Worm (Caenorhabditis elegans) whole organism, early embryonic: Measurements from ENCODE around the gene prmt-1.

Source experiments
- B0310.2 ChIP-seq: sonication (generic microtip); optimal IDR thresholded peaks from 2 replicates; lab custom pipeline; 2016; ENCODE audit warnings: mild to moderate bottlenecking, missing genetic modification characterization, missing compliant biosample characterization
- F13C5.2 ChIP-seq: sonication (generic microtip); optimal IDR thresholded peaks from 2 replicates; lab custom pipeline; 2017; ENCODE audit warnings: mild to moderate bottlenecking, missing genetic modification characterization, inconsistent platforms, missing compliant biosample characterization
- aly-1 ChIP-seq: sonication (generic microtip); optimal IDR thresholded peaks from 2 replicates; lab custom pipeline; 2016; ENCODE audit warnings: missing genetic modification characterization, missing compliant biosample characterization
- ama-1 ChIP-seq: fragments of 150-350 bp; optimal IDR thresholded peaks from 2 replicates; lab custom pipeline; 2014
- ceh-13 ChIP-seq: fragments of 200-800 bp; sonication (Bioruptor generic); optimal IDR thresholded peaks from 2 replicates; lab custom pipeline; 2018; ENCODE audit warnings: mild to moderate bottlenecking, missing genetic modification characterization, missing compliant biosample characterization
- ceh-36 ChIP-seq: sonication (generic microtip); optimal IDR thresholded peaks from 2 replicates; lab custom pipeline; 2016; ENCODE audit warnings: missing genetic modification characterization, inconsistent platforms, missing compliant biosample characterization
- ets-7 ChIP-seq: sonication (generic microtip); optimal IDR thresholded peaks from 2 replicates; lab custom pipeline; 2016; ENCODE audit warnings: missing genotype, missing genetic modification characterization, missing compliant biosample characterization
- flt-1 ChIP-seq: fragments of 200-800 bp; sonication (Bioruptor generic); IDR thresholded peaks from 2 replicates; pipeline ENCODE4 v1.3.6; 2022; ENCODE audit warnings: missing genetic modification characterization, missing compliant biosample characterization
- hmbx-1 ChIP-seq: sonication (generic microtip); optimal IDR thresholded peaks from 2 replicates; lab custom pipeline; 2016; ENCODE audit warnings: mild to moderate bottlenecking, missing genetic modification characterization, missing compliant biosample characterization
- hmg-4 ChIP-seq: fragments of 200-800 bp; sonication (Bioruptor generic); optimal IDR thresholded peaks from 2 replicates; lab custom pipeline; 2018; ENCODE audit warnings: mild to moderate bottlenecking, missing genetic modification characterization, missing compliant biosample characterization
- hnd-1 ChIP-seq: sonication (generic microtip); optimal IDR thresholded peaks from 2 replicates; lab custom pipeline; 2016; ENCODE audit warnings: missing genetic modification characterization, missing compliant biosample characterization
- pes-1 ChIP-seq: fragments of 200-800 bp; sonication (Bioruptor generic); IDR thresholded peaks from 2 replicates; pipeline ENCODE4 v1.3.6; 2022; ENCODE audit warnings: missing genetic modification reagents, missing genetic modification characterization, missing compliant biosample characterization
- scrt-1 ChIP-seq: fragments of 200-800 bp; sonication (Bioruptor generic); IDR thresholded peaks from 2 replicates; pipeline ENCODE4 v1.3.6; 2022; ENCODE audit warnings: missing genetic modification characterization, missing compliant biosample characterization
- sea-1 ChIP-seq: fragments of 200-800 bp; sonication (Bioruptor generic); conservative IDR thresholded peaks from 2 replicates; pipeline ENCODE4 v1.3.6; 2022; ENCODE audit warnings: missing genetic modification characterization, missing compliant biosample characterization
- tbx-11 ChIP-seq: fragments of 200-800 bp; sonication (Bioruptor generic); IDR thresholded peaks from 2 replicates; pipeline ENCODE4 v1.3.6; 2022; ENCODE audit warnings: missing genetic modification characterization, missing compliant biosample characterization
- tbx-37 ChIP-seq: fragments of 200-800 bp; sonication (Bioruptor generic); conservative IDR thresholded peaks from 2 replicates; pipeline ENCODE4 v1.3.6; 2022; ENCODE audit warnings: missing genetic modification reagents, missing genetic modification characterization, missing compliant biosample characterization
- tra-4 ChIP-seq: sonication (generic microtip); optimal IDR thresholded peaks from 2 replicates; lab custom pipeline; 2017; ENCODE audit warnings: missing genetic modification characterization, missing compliant biosample characterization

prmt-1 gene

ce11 chrV:20294388-20294787 lies 24.9 kb upstream of the prmt-1 start, which contains the start of gene clec-261:
Gene clec-261, minus strand, starts transcription at chrV:20294488.
- TF ChIP-seq scrt-1 (GFP tag; lab: Robert Waterston, UW) (no peak), pes-1 (GFP tag; lab: Robert Waterston, UW) (no peak), ets-7 (tag; lab: Kevin White, UChicago) (no peak), ceh-36 (no peak), ceh-13 (no peak), hmg-4 (GFP tag; lab: Kevin White, UChicago) (no peak), ama-1 (lab: Kevin White, UChicago) (no peak), flt-1 (GFP tag; lab: Robert Waterston, UW) (no peak), aly-1 (tag; lab: Kevin White, UChicago) (no peak), hnd-1 (tag; lab: Kevin White, UChicago) (no peak)

ce11 chrV:20289317-20289716 lies 19.8 kb upstream of the prmt-1 start, which contains the start of gene mlt-4:
Gene mlt-4, minus strand, starts transcription at chrV:20289417.
- TF ChIP-seq hmg-4 (GFP tag; lab: Kevin White, UChicago) (no peak), ama-1 (lab: Kevin White, UChicago) (no peak), ceh-13 (no peak), sea-1 (GFP tag; lab: Robert Waterston, UW) (no peak), pes-1 (GFP tag; lab: Robert Waterston, UW) (no peak), ceh-36 (no peak), flt-1 (GFP tag; lab: Robert Waterston, UW) (no peak), F13C5.2 (tag; lab: Kevin White, UChicago) (no peak), aly-1 (tag; lab: Kevin White, UChicago) (no peak), ets-7 (tag; lab: Kevin White, UChicago) (no peak), scrt-1 (GFP tag; lab: Robert Waterston, UW) (no peak), tra-4 (tag; lab: Kevin White, UChicago) (no peak)

ce11 chrV:20282827-20283226 lies 13.3 kb upstream of the prmt-1 start:
- no peak for TF ChIP-seq scrt-1 (GFP tag; lab: Robert Waterston, UW)
- no peak for TF ChIP-seq pes-1 (GFP tag; lab: Robert Waterston, UW)
- no peak for TF ChIP-seq B0310.2
- TF ChIP-seq tbx-11 (GFP tag; lab: Robert Waterston, UW), result no peak
- TF ChIP-seq flt-1 (GFP tag; lab: Robert Waterston, UW), result no peak
- TF ChIP-seq ets-7 (tag; lab: Kevin White, UChicago), result no peak
- no peak for TF ChIP-seq hmbx-1 (tag; lab: Kevin White, UChicago)
- no peak for TF ChIP-seq hnd-1 (tag; lab: Kevin White, UChicago)
- TF ChIP-seq tra-4 (tag; lab: Kevin White, UChicago), result no peak
- TF ChIP-seq hmg-4 (GFP tag; lab: Kevin White, UChicago), result no peak
- TF ChIP-seq ceh-13, result no peak
- TF ChIP-seq tbx-37 (GFP tag; lab: Robert Waterston, UW), result no peak
- no peak for TF ChIP-seq aly-1 (tag; lab: Kevin White, UChicago)
- no peak for TF ChIP-seq ama-1 (lab: Kevin White, UChicago)
- TF ChIP-seq sea-1 (GFP tag; lab: Robert Waterston, UW), result no peak
- TF ChIP-seq ceh-36, result no peak
- no peak for TF ChIP-seq F13C5.2 (tag; lab: Kevin White, UChicago)

- TF ChIP-seq tra-4 (tag; lab: Kevin White, UChicago) (no peak), B0310.2 (no peak), ceh-13 (no peak), tbx-37 (GFP tag; lab: Robert Waterston, UW) (no peak), tbx-11 (GFP tag; lab: Robert Waterston, UW) (no peak), pes-1 (GFP tag; lab: Robert Waterston, UW) (no peak), ceh-36 (no peak), ets-7 (tag; lab: Kevin White, UChicago) (no peak), F13C5.2 (tag; lab: Kevin White, UChicago) (no peak), aly-1 (tag; lab: Kevin White, UChicago) (no peak)
These were observed 10.4 kb upstream of the prmt-1 start, which contains the start of gene pqn-94 for ce11 chrV:20279811-20280317. Gene pqn-94, minus strand, starts transcription at chrV:20279861.

ce11 chrV:20279309-20279708 lies 9.8 kb upstream of the prmt-1 start:
- no peak for TF ChIP-seq B0310.2
- no peak for TF ChIP-seq hmbx-1 (tag; lab: Kevin White, UChicago)
- TF ChIP-seq F13C5.2 (tag; lab: Kevin White, UChicago), result no peak
- no peak for TF ChIP-seq ceh-13
- no peak for TF ChIP-seq aly-1 (tag; lab: Kevin White, UChicago)
- TF ChIP-seq ama-1 (lab: Kevin White, UChicago), result no peak
- TF ChIP-seq pes-1 (GFP tag; lab: Robert Waterston, UW), result no peak
- no peak for TF ChIP-seq hmg-4 (GFP tag; lab: Kevin White, UChicago)
- no peak for TF ChIP-seq tbx-37 (GFP tag; lab: Robert Waterston, UW)
- no peak for TF ChIP-seq ets-7 (tag; lab: Kevin White, UChicago)
- no peak for TF ChIP-seq tbx-11 (GFP tag; lab: Robert Waterston, UW)
- TF ChIP-seq sea-1 (GFP tag; lab: Robert Waterston, UW), result no peak
- no peak for TF ChIP-seq scrt-1 (GFP tag; lab: Robert Waterston, UW)
- no peak for TF ChIP-seq flt-1 (GFP tag; lab: Robert Waterston, UW)

DNA sequence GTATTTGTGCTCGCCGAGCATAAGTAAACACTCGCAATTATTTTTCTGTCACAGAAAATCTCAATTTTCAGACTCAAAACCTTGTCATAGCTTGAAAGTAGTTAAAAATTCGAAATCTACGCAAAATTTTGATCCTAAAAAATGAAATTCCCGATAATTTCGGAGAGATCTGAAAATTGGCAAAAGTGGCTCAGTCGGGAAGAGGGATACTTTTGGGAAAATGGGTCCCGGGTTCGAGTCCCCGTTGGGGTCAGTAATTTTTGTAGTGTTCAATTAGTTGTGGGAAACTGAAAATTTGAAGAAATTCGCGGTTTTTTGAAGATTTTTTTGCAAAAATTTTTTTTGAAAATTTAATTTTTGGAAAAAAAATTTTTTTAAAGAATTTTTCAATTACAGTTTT lies 7.4 kb upstream of the prmt-1 start:
- TF ChIP-seq scrt-1 (GFP tag; lab: Robert Waterston, UW) (no peak), hmg-4 (GFP tag; lab: Kevin White, UChicago) (no peak), ceh-13 (no peak), tbx-37 (GFP tag; lab: Robert Waterston, UW) (no peak)

- TF ChIP-seq pes-1 (GFP tag; lab: Robert Waterston, UW) (0 out of 2 replicates have a peak, but pooled peaks have one; percentile 34), ets-7 (tag; lab: Kevin White, UChicago) (no peak)
These were observed 2.5 kb downstream of the prmt-1 start, which contains the start of gene mdt-17 for ce11 chrV:20266992-20267391. Gene mdt-17, minus strand, starts transcription at chrV:20267247.
